Worm (Caenorhabditis elegans): ENCODE measurements around the gene leo-1.

DNA sequence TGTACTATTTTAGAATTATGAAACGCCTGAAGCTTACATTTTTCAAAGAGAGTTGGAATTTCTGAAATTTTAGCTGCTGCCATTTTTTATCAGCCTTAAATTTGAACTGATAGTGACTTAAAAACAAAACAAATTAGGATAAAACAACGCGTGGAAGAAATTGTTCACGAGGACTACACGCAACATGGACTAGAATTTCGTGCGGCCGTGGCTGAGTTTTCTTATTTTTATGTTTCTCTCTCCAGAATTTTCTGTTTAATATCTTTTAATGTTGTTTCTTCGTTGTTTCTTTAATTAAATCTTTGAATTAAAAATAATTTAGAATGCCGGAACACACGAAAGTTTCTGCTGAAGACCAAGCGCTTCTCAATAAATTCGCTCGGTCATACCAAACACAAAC, 14.3 kb downstream of the leo-1 start, which contains the start of the genes B0035.3, B0035.22 and pfd-4:
- no peak for TF ChIP-seq nfya-1 (tag; optimal IDR thresholded peaks at IDR 0.05; ENCODE audit: borderline replicate concordance, insufficient read depth)
- no peak for TF ChIP-seq Y95B8A.8 (GFP tag; IDR thresholded peaks at IDR 0.05)
- TF ChIP-seq chd-7 (tag; optimal IDR thresholded peaks at IDR 0.05) = no peak
- peak; percentile 62 for TF ChIP-seq ZK185.1 (tag; optimal IDR thresholded peaks at IDR 0.05; ENCODE audit: poor library complexity, severe bottlenecking)
- no peak for TF ChIP-seq pha-4 (tag; optimal IDR thresholded peaks at IDR 0.05)
- TF ChIP-seq him-1 (tag; optimal IDR thresholded peaks at IDR 0.05) = no peak
- no peak for TF ChIP-seq nhr-90 (tag; optimal IDR thresholded peaks at IDR 0.05)
- no peak for TF ChIP-seq nhr-80 (tag; optimal IDR thresholded peaks at IDR 0.05)
- no peak for TF ChIP-seq lir-1 (GFP tag; conservative IDR thresholded peaks at IDR 0.05)
- no peak for TF ChIP-seq ekl-4 (GFP tag; IDR thresholded peaks at IDR 0.05)
- TF ChIP-seq let-526 (GFP tag; IDR thresholded peaks at IDR 0.05) = 0 out of 2 replicates have a peak, but pooled peaks have one; percentile 52
- no peak for TF ChIP-seq F57C9.4 (tag; optimal IDR thresholded peaks at IDR 0.05)
- TF ChIP-seq snpc-1.1 (tag; optimal IDR thresholded peaks at IDR 0.05; ENCODE audit: insufficient read depth) = no peak
- TF ChIP-seq hlh-26 (GFP tag; conservative IDR thresholded peaks at IDR 0.05) = no peak

All from whole organism, young adult.